Fruit fly (Drosophila melanogaster): Measurements from ENCODE around the gene CG43439.

Gene CG43439

dm6 chr3L:6978030-6978683 is 6.2 kb downstream of the CG43439 start:
- no peak for TF ChIP-seq usp (GFP tag; optimal IDR thresholded peaks at IDR 0.05)
- no peak for TF ChIP-seq EcR (GFP tag; optimal IDR thresholded peaks at IDR 0.05)
- TF ChIP-seq pan (optimal IDR thresholded peaks at IDR 0.05): no peak

- TF ChIP-seq CG8478 (optimal IDR thresholded peaks at IDR 0.05) (no peak), EcR (GFP tag; optimal IDR thresholded peaks at IDR 0.05) (no peak), Dll (optimal IDR thresholded peaks at IDR 0.05) (no peak), psq (optimal IDR thresholded peaks at IDR 0.05) (no peak), pan (optimal IDR thresholded peaks at IDR 0.05) (no peak), usp (GFP tag; optimal IDR thresholded peaks at IDR 0.05) (no peak)
Measured at dm6 chr3L:6977391-6977790, 7.0 kb downstream of the CG43439 start.

dm6 chr3L:6976601-6977140 is 7.7 kb downstream of the CG43439 start:
- TF ChIP-seq EcR (GFP tag; optimal IDR thresholded peaks at IDR 0.05) (no peak), usp (GFP tag; optimal IDR thresholded peaks at IDR 0.05) (no peak), CG8478 (optimal IDR thresholded peaks at IDR 0.05) (no peak), Dll (optimal IDR thresholded peaks at IDR 0.05) (no peak), psq (optimal IDR thresholded peaks at IDR 0.05) (no peak)

- TF ChIP-seq Dll (optimal IDR thresholded peaks at IDR 0.05): no peak
- no peak for TF ChIP-seq EcR (GFP tag; optimal IDR thresholded peaks at IDR 0.05)
- no peak for TF ChIP-seq CG8478 (optimal IDR thresholded peaks at IDR 0.05)
Measured at dm6 chr3L:6975875-6976274, 8.5 kb downstream of the CG43439 start.

- TF ChIP-seq psq (optimal IDR thresholded peaks at IDR 0.05) (no peak), CG8478 (optimal IDR thresholded peaks at IDR 0.05) (no peak), pan (optimal IDR thresholded peaks at IDR 0.05) (no peak), Dll (optimal IDR thresholded peaks at IDR 0.05) (no peak), EcR (GFP tag; optimal IDR thresholded peaks at IDR 0.05) (no peak), usp (GFP tag; optimal IDR thresholded peaks at IDR 0.05) (no peak)
Measured at dm6 chr3L:6972367-6972766, 12.0 kb downstream of the CG43439 start, which contains the start of gene CG10063. TSS of gene CG10063 (minus strand) at chr3L:6972467.

dm6 chr3L:6971298-6971697 is 13.1 kb downstream of the CG43439 start:
- TF ChIP-seq CG8478 (optimal IDR thresholded peaks at IDR 0.05): no peak
- no peak for TF ChIP-seq psq (optimal IDR thresholded peaks at IDR 0.05)
- TF ChIP-seq Dll (optimal IDR thresholded peaks at IDR 0.05): no peak

dm6 chr3L:6968961-6969814 is 15.2 kb downstream of the CG43439 start, which contains the start of the genes Mis12 and CG9953:
TSS of gene Mis12 (minus strand) at chr3L:6969048.
TSS of gene CG9953 (plus strand) at chr3L:6969658.
- TF ChIP-seq psq (optimal IDR thresholded peaks at IDR 0.05): no peak

- no peak for TF ChIP-seq usp (GFP tag; optimal IDR thresholded peaks at IDR 0.05)
- no peak for TF ChIP-seq psq (optimal IDR thresholded peaks at IDR 0.05)
- TF ChIP-seq pan (optimal IDR thresholded peaks at IDR 0.05): no peak
- TF ChIP-seq CG8478 (optimal IDR thresholded peaks at IDR 0.05): no peak
- no peak for TF ChIP-seq Dll (optimal IDR thresholded peaks at IDR 0.05)
- TF ChIP-seq EcR (GFP tag; optimal IDR thresholded peaks at IDR 0.05): no peak
Measured at dm6 chr3L:6967797-6968196, 16.6 kb downstream of the CG43439 start, which contains the start of gene CG10064. TSS of gene CG10064 (minus strand) at chr3L:6967897.

dm6 chr3L:6964488-6965152 is 19.8 kb downstream of the CG43439 start, which contains the start of gene sgl:
TSS of gene sgl (minus strand) at chr3L:6964758.
- TF ChIP-seq CG8478 (optimal IDR thresholded peaks at IDR 0.05) (no peak), psq (optimal IDR thresholded peaks at IDR 0.05) (peak; percentile 18), EcR (GFP tag; optimal IDR thresholded peaks at IDR 0.05) (no peak), usp (GFP tag; optimal IDR thresholded peaks at IDR 0.05) (no peak)

dm6 chr3L:6963792-6964487 is 20.4 kb downstream of the CG43439 start:
- TF ChIP-seq pan (optimal IDR thresholded peaks at IDR 0.05): no peak
- no peak for TF ChIP-seq Dll (optimal IDR thresholded peaks at IDR 0.05)
- no peak for TF ChIP-seq CG8478 (optimal IDR thresholded peaks at IDR 0.05)
- TF ChIP-seq psq (optimal IDR thresholded peaks at IDR 0.05): peak; percentile 1
- TF ChIP-seq usp (GFP tag; optimal IDR thresholded peaks at IDR 0.05): no peak

dm6 chr3L:6963175-6963574 is 21.2 kb downstream of the CG43439 start:
- TF ChIP-seq CG8478 (optimal IDR thresholded peaks at IDR 0.05): no peak
- TF ChIP-seq EcR (GFP tag; optimal IDR thresholded peaks at IDR 0.05): no peak
- no peak for TF ChIP-seq pan (optimal IDR thresholded peaks at IDR 0.05)
- TF ChIP-seq usp (GFP tag; optimal IDR thresholded peaks at IDR 0.05): no peak
- no peak for TF ChIP-seq psq (optimal IDR thresholded peaks at IDR 0.05)
- TF ChIP-seq Dll (optimal IDR thresholded peaks at IDR 0.05): no peak

All from whole organism.